Worm (Caenorhabditis elegans) whole organism, late embryonic: Measurements from ENCODE around the gene F20D1.3.

Source experiments
- C08G9.2 ChIP-seq: sonication (generic microtip); optimal IDR thresholded peaks from 2 replicates; lab custom pipeline; 2016; ENCODE audit warnings: mild to moderate bottlenecking, missing genetic modification characterization, moderate library complexity, missing compliant biosample characterization
- C38D4.7 ChIP-seq: fragments of 200-800 bp; sonication (Bioruptor generic); optimal IDR thresholded peaks from 2 replicates; lab custom pipeline; 2018; ENCODE audit warnings: mild to moderate bottlenecking, missing genetic modification characterization, moderate library complexity, missing compliant biosample characterization
- F13H6.1 ChIP-seq: sonication (generic microtip); optimal IDR thresholded peaks from 2 replicates; lab custom pipeline; 2016; ENCODE audit warnings: missing genetic modification characterization, missing compliant biosample characterization
- K02D7.2 ChIP-seq: sonication (generic microtip); optimal IDR thresholded peaks from 2 replicates; lab custom pipeline; 2017; ENCODE audit warnings: mild to moderate bottlenecking, missing genetic modification characterization, missing compliant biosample characterization
- T23F11.4 ChIP-seq: fragments of 200-800 bp; sonication (Bioruptor generic); optimal IDR thresholded peaks from 2 replicates; lab custom pipeline; 2018; ENCODE audit warnings: mild to moderate bottlenecking, missing genetic modification characterization, missing compliant biosample characterization
- ceh-18 ChIP-seq: sonication (generic microtip); optimal IDR thresholded peaks from 2 replicates; lab custom pipeline; 2016; ENCODE audit warnings: missing genetic modification characterization, missing compliant biosample characterization
- ceh-19 ChIP-seq: fragments of 200-800 bp; sonication (Bioruptor generic); optimal IDR thresholded peaks from 2 replicates; lab custom pipeline; 2018; ENCODE audit warnings: mild to moderate bottlenecking, missing genetic modification characterization, missing compliant biosample characterization
- ceh-2 ChIP-seq: sonication (generic microtip); optimal IDR thresholded peaks from 2 replicates; lab custom pipeline; 2016; ENCODE audit warnings: missing genotype, missing genetic modification characterization, missing compliant biosample characterization
- ceh-22 ChIP-seq: sonication (generic microtip); optimal IDR thresholded peaks from 2 replicates; lab custom pipeline; 2017; ENCODE audit warnings: missing biosample characterization, missing genetic modification characterization
- ceh-30 ChIP-seq: fragments of 150-350 bp; optimal IDR thresholded peaks from 2 replicates; lab custom pipeline; 2014; ENCODE audit warnings: missing biosample characterization, missing genetic modification characterization
- ceh-48 ChIP-seq: sonication (generic microtip); optimal IDR thresholded peaks from 2 replicates; lab custom pipeline; 2016; ENCODE audit warnings: missing genetic modification characterization, inconsistent platforms, missing compliant biosample characterization
- ceh-9 ChIP-seq: sonication (generic microtip); optimal IDR thresholded peaks from 2 replicates; lab custom pipeline; 2016; ENCODE audit warnings: mild to moderate bottlenecking, missing genetic modification characterization, inconsistent platforms, missing compliant biosample characterization
- dmd-4 ChIP-seq: sonication (generic microtip); optimal IDR thresholded peaks from 2 replicates; lab custom pipeline; 2016; ENCODE audit warnings: borderline replicate concordance, missing genetic modification characterization, missing compliant biosample characterization
- elt-2 ChIP-seq: sonication (generic microtip); optimal IDR thresholded peaks from 2 replicates; lab custom pipeline; 2016; ENCODE audit warnings: missing genetic modification reagents, missing genetic modification characterization, missing compliant biosample characterization
- eyg-1 ChIP-seq: sonication (generic microtip); optimal IDR thresholded peaks from 2 replicates; lab custom pipeline; 2016; ENCODE audit warnings: missing genotype, missing genetic modification characterization, missing compliant biosample characterization
- fkh-6 ChIP-seq: sonication (generic microtip); optimal IDR thresholded peaks from 2 replicates; lab custom pipeline; 2016; ENCODE audit warnings: missing genetic modification characterization, missing compliant biosample characterization
- gmeb-2 ChIP-seq: sonication (generic microtip); optimal IDR thresholded peaks from 2 replicates; lab custom pipeline; 2016; ENCODE audit warnings: missing genetic modification characterization, inconsistent platforms, missing compliant biosample characterization
- hlh-15 ChIP-seq: sonication (generic microtip); optimal IDR thresholded peaks from 2 replicates; lab custom pipeline; 2016; ENCODE audit warnings: missing genetic modification characterization, missing compliant biosample characterization
- hlh-30 ChIP-seq: sonication (generic microtip); optimal IDR thresholded peaks from 2 replicates; lab custom pipeline; 2017; ENCODE audit warnings: antibody characterized with exemption, missing genetic modification characterization, missing compliant biosample characterization; ENCODE audit not compliant: insufficient read depth
- hlh-6 ChIP-seq: sonication (generic microtip); optimal IDR thresholded peaks from 2 replicates; lab custom pipeline; 2016; ENCODE audit warnings: missing genotype, missing genetic modification characterization, missing compliant biosample characterization
- lim-6 ChIP-seq: sonication (generic microtip); optimal IDR thresholded peaks from 2 replicates; lab custom pipeline; 2016; ENCODE audit warnings: missing genetic modification characterization, missing compliant biosample characterization
- madf-2 ChIP-seq: sonication (generic microtip); optimal IDR thresholded peaks from 2 replicates; lab custom pipeline; 2017; ENCODE audit warnings: missing genetic modification characterization, missing compliant biosample characterization
- mec-3 ChIP-seq: sonication (generic microtip); optimal IDR thresholded peaks from 2 replicates; lab custom pipeline; 2016; ENCODE audit warnings: borderline replicate concordance, missing genetic modification characterization, missing compliant biosample characterization
- nfya-1 ChIP-seq: sonication (generic microtip); optimal IDR thresholded peaks from 2 replicates; lab custom pipeline; 2017; ENCODE audit warnings: missing genetic modification characterization, mild to moderate bottlenecking, missing compliant biosample characterization, antibody characterized with exemption, moderate library complexity
- nhr-11 ChIP-seq: fragments of 150-350 bp; optimal IDR thresholded peaks from 2 replicates; lab custom pipeline; 2014; ENCODE audit warnings: missing biosample characterization, missing genetic modification characterization
- nhr-232 ChIP-seq: sonication (generic microtip); optimal IDR thresholded peaks from 2 replicates; lab custom pipeline; 2016; ENCODE audit warnings: missing genetic modification characterization, missing compliant biosample characterization
- odd-2 ChIP-seq: sonication (generic microtip); optimal IDR thresholded peaks from 2 replicates; lab custom pipeline; 2017; ENCODE audit warnings: antibody characterized with exemption, mild to moderate bottlenecking, missing genetic modification characterization, missing compliant biosample characterization
- pag-3 ChIP-seq: sonication (generic microtip); optimal IDR thresholded peaks from 2 replicates; lab custom pipeline; 2016; ENCODE audit warnings: missing compliant biosample characterization, missing genetic modification characterization, borderline replicate concordance
- pha-2 ChIP-seq: sonication (generic microtip); optimal IDR thresholded peaks from 2 replicates; lab custom pipeline; 2017; ENCODE audit warnings: mild to moderate bottlenecking, missing genetic modification characterization, missing compliant biosample characterization
- pha-4 ChIP-seq: fragments of 150-350 bp; optimal IDR thresholded peaks from 2 replicates; lab custom pipeline; 2018; ENCODE audit warnings: missing biosample characterization, missing genetic modification reagents, missing genetic modification characterization
- pros-1 ChIP-seq: fragments of 150-350 bp; optimal IDR thresholded peaks from 2 replicates; lab custom pipeline; 2014; ENCODE audit warnings: missing biosample characterization, missing genetic modification reagents, missing genetic modification characterization
- ref-2 ChIP-seq: sonication (generic microtip); optimal IDR thresholded peaks from 2 replicates; lab custom pipeline; 2016; ENCODE audit warnings: missing genetic modification characterization, missing compliant biosample characterization
- sdc-2 ChIP-seq: sonication (generic microtip); optimal IDR thresholded peaks from 2 replicates; lab custom pipeline; 2016; ENCODE audit warnings: missing genotype, missing genetic modification characterization, missing compliant biosample characterization
- sox-4 ChIP-seq: sonication (generic microtip); optimal IDR thresholded peaks from 2 replicates; lab custom pipeline; 2017; ENCODE audit warnings: mild to moderate bottlenecking, missing genetic modification characterization, inconsistent platforms, missing compliant biosample characterization
- ttx-3 ChIP-seq: sonication (generic microtip); optimal IDR thresholded peaks from 2 replicates; lab custom pipeline; 2016; ENCODE audit warnings: missing genetic modification reagents, missing genetic modification characterization, missing compliant biosample characterization
- unc-3 ChIP-seq, 2 experiments: fragments of 200-800 bp in 1 of 2; sonication (Bioruptor generic) in 1 of 2; sonication (generic microtip) in 1 of 2; conservative IDR thresholded peaks in 1 of 2; optimal IDR thresholded peaks in 1 of 2; 2 replicates each; pipeline versions ENCODE4 v1.3.6 to Lab custom; 2016 to 2022; ENCODE audit warnings: missing compliant biosample characterization in 2 of 2, missing genetic modification characterization in 2 of 2, missing genetic modification reagents in 1 of 2
- unc-42 ChIP-seq: sonication (generic microtip); optimal IDR thresholded peaks from 2 replicates; lab custom pipeline; 2016; ENCODE audit warnings: missing genotype, missing genetic modification characterization, missing compliant biosample characterization
- unc-55 ChIP-seq: sonication (generic microtip); optimal IDR thresholded peaks from 2 replicates; lab custom pipeline; 2017; ENCODE audit warnings: missing biosample characterization, missing genetic modification reagents, missing genetic modification characterization
- ztf-16 ChIP-seq: sonication (generic microtip); optimal IDR thresholded peaks from 2 replicates; lab custom pipeline; 2017; ENCODE audit warnings: missing genetic modification characterization, missing compliant biosample characterization

The F20D1.3 gene

ce11 chrX:14958401-14958800, 17.5 kb upstream of the F20D1.3 start:
- TF ChIP-seq hlh-15 (tag; lab: Kevin White, UChicago) (no peak), ceh-2 (tag; lab: Kevin White, UChicago) (no peak), sdc-2 (tag; lab: Kevin White, UChicago) (no peak), pag-3 (no peak), ceh-19 (no peak), fkh-6 (tag; lab: Kevin White, UChicago) (no peak), nfya-1 (tag; lab: Kevin White, UChicago) (no peak), odd-2 (no peak), dmd-4 (tag; lab: Kevin White, UChicago) (no peak), eyg-1 (no peak), unc-42 (no peak), mec-3 (tag; lab: Kevin White, UChicago) (no peak), unc-55 (GFP tag; lab: Kevin White, UChicago) (no peak), gmeb-2 (tag; lab: Kevin White, UChicago) (no peak), sox-4 (no peak), F13H6.1 (tag; lab: Kevin White, UChicago) (no peak), pha-4 (tag; lab: Kevin White, UChicago) (no peak), ref-2 (tag; lab: Kevin White, UChicago) (no peak)

ce11 chrX:14959393-14960073, 16.4 kb upstream of the F20D1.3 start:
- peak; percentile 76 for TF ChIP-seq unc-42
- TF ChIP-seq ceh-48 (tag; lab: Kevin White, UChicago): no peak

- TF ChIP-seq ttx-3 (tag; lab: Kevin White, UChicago): no peak
- no peak for TF ChIP-seq madf-2 (tag; lab: Kevin White, UChicago)
- TF ChIP-seq eyg-1: no peak
- no peak for TF ChIP-seq elt-2 (tag; lab: Kevin White, UChicago)
- no peak for TF ChIP-seq dmd-4 (tag; lab: Kevin White, UChicago)
- no peak for TF ChIP-seq nhr-11
- no peak for TF ChIP-seq odd-2
- TF ChIP-seq pros-1 (tag; lab: Kevin White, UChicago): peak; percentile 1
Observed at ce11 chrX:14960841-14961240, 15.1 kb upstream of the F20D1.3 start.

ce11 chrX:14961471-14961870, 14.4 kb upstream of the F20D1.3 start, which contains the start of gene idpp-3:
TSS of gene idpp-3 (minus strand) at chrX:14961571.
- TF ChIP-seq odd-2 (no peak), ceh-9 (tag; lab: Kevin White, UChicago) (no peak), unc-3 (GFP tag; conservative IDR thresholded peaks at IDR 0.05; lab: Robert Waterston, UW) (no peak), unc-3 (tag; optimal IDR thresholded peaks at IDR 0.05; lab: Kevin White, UChicago) (no peak), F13H6.1 (tag; lab: Kevin White, UChicago) (no peak), C08G9.2 (no peak), T23F11.4 (GFP tag; lab: Kevin White, UChicago) (no peak), nhr-232 (no peak), ceh-18 (tag; lab: Kevin White, UChicago) (no peak), hlh-30 (tag; lab: Kevin White, UChicago) (no peak), pha-2 (tag; lab: Kevin White, UChicago) (no peak)

- TF ChIP-seq ceh-22: no peak
- TF ChIP-seq unc-3 (GFP tag; conservative IDR thresholded peaks at IDR 0.05; lab: Robert Waterston, UW): no peak
- no peak for TF ChIP-seq unc-3 (tag; optimal IDR thresholded peaks at IDR 0.05; lab: Kevin White, UChicago)
- TF ChIP-seq hlh-30 (tag; lab: Kevin White, UChicago): no peak
- no peak for TF ChIP-seq lim-6 (tag; lab: Kevin White, UChicago)
- no peak for TF ChIP-seq ztf-16 (tag; lab: Kevin White, UChicago)
- TF ChIP-seq nhr-11: no peak
- no peak for TF ChIP-seq pha-2 (tag; lab: Kevin White, UChicago)
- TF ChIP-seq fkh-6 (tag; lab: Kevin White, UChicago): no peak
- TF ChIP-seq unc-42: no peak
- TF ChIP-seq T23F11.4 (GFP tag; lab: Kevin White, UChicago): no peak
- TF ChIP-seq ttx-3 (tag; lab: Kevin White, UChicago): no peak
- TF ChIP-seq C38D4.7 (GFP tag; lab: Kevin White, UChicago): no peak
- no peak for TF ChIP-seq hlh-6
- TF ChIP-seq sdc-2 (tag; lab: Kevin White, UChicago): no peak
- no peak for TF ChIP-seq mec-3 (tag; lab: Kevin White, UChicago)
- TF ChIP-seq K02D7.2: no peak
- TF ChIP-seq ceh-30 (tag; lab: Kevin White, UChicago): no peak
Observed at ce11 chrX:14962456-14962855, 13.5 kb upstream of the F20D1.3 start, which contains the start of gene rgs-10. TSS of gene rgs-10 (plus strand) at chrX:14962756.
